Worm (Caenorhabditis elegans) whole organism, L3 larva: ENCODE measurements around the gene blos-2.

ENCODE experiments used
- aly-2 ChIP-seq: fragments of 150-350 bp; optimal IDR thresholded peaks from 2 replicates; lab custom pipeline; 2014; ENCODE audit warnings: missing biosample characterization, missing genetic modification characterization
- ceh-82 ChIP-seq: fragments of 150-350 bp; optimal IDR thresholded peaks from 2 replicates; lab custom pipeline; 2014; ENCODE audit warnings: missing biosample characterization, missing genetic modification characterization
- elt-3 ChIP-seq, 3 experiments: fragments of 150-350 bp in 1 of 3; sonication (generic microtip) in 2 of 3; optimal IDR thresholded peaks; 2 replicates in 2 of 3; 4 replicates in 1 of 3; lab custom pipeline; 2014 to 2017; ENCODE audit warnings: missing biosample characterization in 3 of 3, missing genetic modification characterization in 3 of 3
- eor-1 ChIP-seq, 2 experiments: fragments of 150-350 bp; optimal IDR thresholded peaks; 2 replicates each; lab custom pipeline; 2014 to 2018; ENCODE audit warnings: missing biosample characterization in 2 of 2, missing genetic modification characterization in 2 of 2
- hmg-11 ChIP-seq: sonication (generic microtip); optimal IDR thresholded peaks from 2 replicates; lab custom pipeline; 2016; ENCODE audit warnings: missing genetic modification characterization, missing compliant biosample characterization
- jun-1 ChIP-seq: fragments of 150-350 bp; optimal IDR thresholded peaks from 2 replicates; lab custom pipeline; 2014; ENCODE audit warnings: missing biosample characterization, missing genetic modification reagents, missing genetic modification characterization
- nhr-237 ChIP-seq: fragments of 150-350 bp; optimal IDR thresholded peaks from 2 replicates; lab custom pipeline; 2014; ENCODE audit warnings: missing biosample characterization, missing genetic modification characterization
- nhr-25 ChIP-seq: sonication (generic microtip); optimal IDR thresholded peaks from 2 replicates; lab custom pipeline; 2017; ENCODE audit warnings: missing biosample characterization, missing genetic modification characterization
- nhr-43 ChIP-seq: sonication (generic microtip); optimal IDR thresholded peaks from 2 replicates; lab custom pipeline; 2016; ENCODE audit warnings: mild to moderate bottlenecking, missing genetic modification characterization, missing compliant biosample characterization; ENCODE audit not compliant: poor library complexity, severe bottlenecking
- nhr-76 ChIP-seq: fragments of 150-350 bp; sonication (generic microtip); optimal IDR thresholded peaks from 5 replicates; lab custom pipeline; 2014; ENCODE audit warnings: missing biosample characterization, missing genetic modification characterization
- pha-4 ChIP-seq: fragments of 150-350 bp; optimal IDR thresholded peaks from 2 replicates; lab custom pipeline; 2014; ENCODE audit warnings: missing biosample characterization, missing genetic modification reagents, missing genetic modification characterization
- sea-2 ChIP-seq: fragments of 150-350 bp; sonication (generic microtip); optimal IDR thresholded peaks from 4 replicates; lab custom pipeline; 2014; ENCODE audit warnings: missing biosample characterization, missing genetic modification reagents, missing genetic modification characterization
- unc-62 ChIP-seq: fragments of 150-350 bp; sonication (generic microtip); optimal IDR thresholded peaks from 4 replicates; lab custom pipeline; 2014; ENCODE audit warnings: missing biosample characterization, missing genetic modification reagents, missing genetic modification characterization
- ztf-11 ChIP-seq: fragments of 150-350 bp; optimal IDR thresholded peaks from 2 replicates; lab custom pipeline; 2014; ENCODE audit warnings: missing biosample characterization, missing genetic modification characterization

ce11 chrIV:6321667-6322066 lies 12.3 kb upstream of the blos-2 start, which contains the start of gene Y73B6BL.29:
- TF ChIP-seq elt-3 (tag; optimal IDR thresholded peaks at IDR 0.05; lab: Kevin White, UChicago): no peak
- TF ChIP-seq aly-2: no peak
- TF ChIP-seq pha-4 (tag; lab: Kevin White, UChicago): peak; percentile 93
- TF ChIP-seq hmg-11 (tag; lab: Kevin White, UChicago): peak; percentile 51
- TF ChIP-seq sea-2: no peak
- TF ChIP-seq ztf-11: no peak
- peak; percentile 72 for TF ChIP-seq nhr-25
- no peak for TF ChIP-seq nhr-237 (tag; lab: Kevin White, UChicago)
- TF ChIP-seq unc-62: no peak
- TF ChIP-seq ceh-82 (tag; lab: Kevin White, UChicago): peak; percentile 32
- peak; percentile 66 for TF ChIP-seq jun-1 (tag; lab: Kevin White, UChicago)
- TF ChIP-seq nhr-76 (tag; lab: Kevin White, UChicago): no peak
- peak; percentile 95 for TF ChIP-seq nhr-43 (tag; lab: Kevin White, UChicago)
- peak in 1 of 2 experiments; percentile 55 for TF ChIP-seq eor-1 (tag; optimal IDR thresholded peaks at IDR 0.05; lab: Kevin White, UChicago)
